Worm (Caenorhabditis elegans) whole organism, young adult: ENCODE data around the gene C14B9.2.

ENCODE experiments used
- B0261.1 ChIP-seq: sonication (generic microtip); optimal IDR thresholded peaks from 2 replicates; lab custom pipeline; 2016; ENCODE audit warnings: mild to moderate bottlenecking, missing genetic modification characterization, moderate library complexity, missing compliant biosample characterization
- C17E4.6 ChIP-seq: fragments of 200-800 bp; sonication (Bioruptor generic); IDR thresholded peaks from 2 replicates; pipeline ENCODE4 v1.3.6; 2022; ENCODE audit warnings: missing genetic modification reagents, missing genetic modification characterization, missing compliant biosample characterization
- D2030.7 ChIP-seq: fragments of 200-800 bp; sonication (Bioruptor generic); IDR thresholded peaks from 2 replicates; pipeline ENCODE4 v1.3.6; 2022; ENCODE audit warnings: missing genetic modification reagents, missing genetic modification characterization, missing compliant biosample characterization
- F10E7.11 ChIP-seq: sonication (generic microtip); optimal IDR thresholded peaks from 2 replicates; lab custom pipeline; 2017; ENCODE audit warnings: mild to moderate bottlenecking, missing genetic modification characterization, moderate library complexity, missing compliant biosample characterization
- F33H1.4 ChIP-seq: fragments of 200-800 bp; sonication (Bioruptor generic); IDR thresholded peaks from 2 replicates; pipeline ENCODE4 v1.3.6; 2022; ENCODE audit warnings: missing genetic modification reagents, missing genetic modification characterization, missing compliant biosample characterization
- F37B4.10 ChIP-seq: fragments of 200-800 bp; sonication (Bioruptor generic); IDR thresholded peaks from 2 replicates; pipeline ENCODE4 v1.3.6; 2022; ENCODE audit warnings: missing genetic modification characterization, missing compliant biosample characterization
- F57C9.4 ChIP-seq: sonication (generic microtip); optimal IDR thresholded peaks from 2 replicates; lab custom pipeline; 2017; ENCODE audit warnings: mild to moderate bottlenecking, missing genetic modification characterization, missing compliant biosample characterization
- K12H6.12 ChIP-seq: fragments of 200-800 bp; sonication (Bioruptor generic); optimal IDR thresholded peaks from 2 replicates; lab custom pipeline; 2018; ENCODE audit warnings: mild to moderate bottlenecking, missing genetic modification characterization, missing compliant biosample characterization
- T26A5.8 ChIP-seq: sonication (generic microtip); optimal IDR thresholded peaks from 2 replicates; lab custom pipeline; 2016; ENCODE audit warnings: missing genetic modification characterization, missing compliant biosample characterization
- Y79H2A.3 ChIP-seq: fragments of 200-800 bp; sonication (Bioruptor generic); conservative IDR thresholded peaks from 2 replicates; pipeline ENCODE4 v1.3.6; 2022; ENCODE audit warnings: missing genetic modification reagents, missing genetic modification characterization, missing compliant biosample characterization
- ama-1 ChIP-seq, 3 experiments: fragments of 150-350 bp in 1 of 3; sonication (generic microtip) in 2 of 3; optimal IDR thresholded peaks; 2 replicates each; lab custom pipeline; 2014 to 2018; ENCODE audit warnings: missing biosample characterization in 2 of 3, missing genetic modification characterization in 2 of 3, missing genetic modification reagents in 2 of 3
- aptf-3 ChIP-seq: fragments of 200-800 bp; sonication (Bioruptor generic); IDR thresholded peaks from 2 replicates; pipeline ENCODE4 v1.3.6; 2022; ENCODE audit warnings: missing genetic modification characterization, missing compliant biosample characterization
- ccch-3 ChIP-seq: fragments of 200-800 bp; sonication (Bioruptor generic); optimal IDR thresholded peaks from 2 replicates; lab custom pipeline; 2018; ENCODE audit warnings: mild to moderate bottlenecking, missing genetic modification characterization, missing compliant biosample characterization
- cebp-1 ChIP-seq, 2 experiments: fragments of 200-800 bp in 1 of 2; sonication (Bioruptor generic) in 1 of 2; sonication (generic microtip) in 1 of 2; IDR thresholded peaks in 1 of 2; optimal IDR thresholded peaks in 1 of 2; 2 replicates each; pipeline versions ENCODE4 v1.3.6 to Lab custom; 2017 to 2022; ENCODE audit warnings: missing compliant biosample characterization in 2 of 2, missing genetic modification characterization in 2 of 2, mild to moderate bottlenecking in 1 of 2, missing genetic modification reagents in 1 of 2, moderate library complexity in 1 of 2
- ceh-79 ChIP-seq: sonication (generic microtip); optimal IDR thresholded peaks from 2 replicates; lab custom pipeline; 2017; ENCODE audit warnings: mild to moderate bottlenecking, missing genetic modification characterization, missing compliant biosample characterization
- die-1 ChIP-seq: sonication (generic microtip); optimal IDR thresholded peaks from 2 replicates; lab custom pipeline; 2016; ENCODE audit warnings: missing genotype, mild to moderate bottlenecking, missing genetic modification characterization, missing compliant biosample characterization
- efl-1 ChIP-seq: fragments of 150-350 bp; optimal IDR thresholded peaks from 2 replicates; lab custom pipeline; 2014; ENCODE audit warnings: missing biosample characterization, missing genetic modification reagents, missing genetic modification characterization
- egl-18 ChIP-seq: fragments of 200-800 bp; sonication (Bioruptor generic); IDR thresholded peaks from 2 replicates; pipeline ENCODE4 v1.3.6; 2022; ENCODE audit warnings: missing genetic modification reagents, missing genetic modification characterization, missing compliant biosample characterization
- ekl-4 ChIP-seq: fragments of 200-800 bp; sonication (Bioruptor generic); IDR thresholded peaks from 2 replicates; pipeline ENCODE4 v1.3.6; 2022; ENCODE audit warnings: missing genetic modification reagents, missing genetic modification characterization, missing compliant biosample characterization
- hsf-1 ChIP-seq: fragments of 200-800 bp; sonication (Bioruptor generic); IDR thresholded peaks from 2 replicates; pipeline ENCODE4 v1.3.6; 2022; ENCODE audit warnings: missing genetic modification reagents, missing genetic modification characterization, missing compliant biosample characterization
- let-607 ChIP-seq, 2 experiments: fragments of 200-800 bp in 1 of 2; sonication (Bioruptor generic) in 1 of 2; sonication (generic microtip) in 1 of 2; optimal IDR thresholded peaks; 2 replicates each; lab custom pipeline; 2016 to 2018; ENCODE audit warnings: mild to moderate bottlenecking in 2 of 2, missing compliant biosample characterization in 2 of 2, missing genetic modification characterization in 2 of 2, moderate library complexity in 2 of 2, missing genotype in 1 of 2
- lin-26 ChIP-seq: fragments of 200-800 bp; sonication (Bioruptor generic); IDR thresholded peaks from 2 replicates; pipeline ENCODE4 v1.3.6; 2022; ENCODE audit warnings: missing genetic modification reagents, missing genetic modification characterization, missing compliant biosample characterization
- lin-35 ChIP-seq, 3 experiments: fragments of 150-350 bp in 2 of 3; sonication (generic microtip) in 1 of 3; optimal IDR thresholded peaks; 2 replicates each; lab custom pipeline; 2014 to 2018; ENCODE audit warnings: missing biosample characterization in 3 of 3, missing genetic modification characterization in 3 of 3, missing genetic modification reagents in 3 of 3
- lin-54 ChIP-seq: fragments of 200-800 bp; sonication (Bioruptor generic); optimal IDR thresholded peaks from 2 replicates; lab custom pipeline; 2018; ENCODE audit warnings: mild to moderate bottlenecking, missing genetic modification characterization, missing compliant biosample characterization
- lsl-1 ChIP-seq: fragments of 200-800 bp; sonication (Bioruptor generic); optimal IDR thresholded peaks from 2 replicates; lab custom pipeline; 2018; ENCODE audit warnings: mild to moderate bottlenecking, missing genetic modification characterization, moderate library complexity, missing compliant biosample characterization
- madf-3 ChIP-seq: fragments of 200-800 bp; sonication (Bioruptor generic); IDR thresholded peaks from 2 replicates; pipeline ENCODE4 v1.3.6; 2022; ENCODE audit warnings: missing genetic modification reagents, missing genetic modification characterization, missing compliant biosample characterization
- mcd-1 ChIP-seq: fragments of 200-800 bp; sonication (Bioruptor generic); IDR thresholded peaks from 2 replicates; pipeline ENCODE4 v1.3.6; 2022; ENCODE audit warnings: missing genetic modification reagents, missing genetic modification characterization, missing compliant biosample characterization
- mel-28 ChIP-seq: sonication (generic microtip); optimal IDR thresholded peaks from 2 replicates; lab custom pipeline; 2016; ENCODE audit warnings: borderline replicate concordance, mild to moderate bottlenecking, missing genetic modification characterization, missing compliant biosample characterization
- mes-4 ChIP-seq: sonication (generic microtip); optimal IDR thresholded peaks from 2 replicates; lab custom pipeline; 2016; ENCODE audit warnings: missing genotype, missing genetic modification characterization, missing compliant biosample characterization
- mxl-1 ChIP-seq: sonication (generic microtip); optimal IDR thresholded peaks from 2 replicates; lab custom pipeline; 2016; ENCODE audit warnings: missing genetic modification characterization, missing compliant biosample characterization
- nhr-179 ChIP-seq: sonication (generic microtip); optimal IDR thresholded peaks from 2 replicates; lab custom pipeline; 2016; ENCODE audit warnings: mild to moderate bottlenecking, missing genetic modification characterization, missing compliant biosample characterization
- nhr-80 ChIP-seq: sonication (generic microtip); optimal IDR thresholded peaks from 2 replicates; lab custom pipeline; 2016; ENCODE audit warnings: missing genetic modification characterization, missing compliant biosample characterization
- nhr-90 ChIP-seq: sonication (generic microtip); optimal IDR thresholded peaks from 2 replicates; lab custom pipeline; 2016; ENCODE audit warnings: missing genotype, mild to moderate bottlenecking, missing genetic modification characterization, missing compliant biosample characterization
- repo-1 ChIP-seq: sonication (generic microtip); optimal IDR thresholded peaks from 2 replicates; lab custom pipeline; 2017; ENCODE audit warnings: mild to moderate bottlenecking, missing genetic modification characterization, missing compliant biosample characterization
- snpc-1.1 ChIP-seq: sonication (generic microtip); optimal IDR thresholded peaks from 2 replicates; lab custom pipeline; 2017; ENCODE audit warnings: missing genetic modification characterization, mild to moderate bottlenecking, missing compliant biosample characterization, antibody characterized with exemption, moderate library complexity, missing genotype, missing genetic modification reagents; ENCODE audit not compliant: insufficient read depth
- snpc-4 ChIP-seq, 5 experiments: fragments of 150-350 bp in 1 of 5; sonication (generic microtip) in 4 of 5; optimal IDR thresholded peaks; 2 replicates each; lab custom pipeline; 2014 to 2018; ENCODE audit warnings: missing genetic modification characterization in 5 of 5, missing biosample characterization in 3 of 5, antibody characterized with exemption in 2 of 5, mild to moderate bottlenecking in 2 of 5, missing compliant biosample characterization in 2 of 5, missing genotype in 2 of 5, moderate library complexity in 2 of 5, missing genetic modification reagents in 1 of 5
- tbp1 ChIP-seq: fragments of 200-800 bp; sonication (Bioruptor generic); optimal IDR thresholded peaks from 2 replicates; lab custom pipeline; 2018; ENCODE audit warnings: mild to moderate bottlenecking, missing genetic modification characterization, missing compliant biosample characterization
- tlf-1 ChIP-seq: fragments of 200-800 bp; sonication (Bioruptor generic); optimal IDR thresholded peaks from 2 replicates; lab custom pipeline; 2018; ENCODE audit warnings: mild to moderate bottlenecking, missing genetic modification characterization, missing compliant biosample characterization
- unc-130 ChIP-seq: sonication (generic microtip); optimal IDR thresholded peaks from 2 replicates; lab custom pipeline; 2016; ENCODE audit warnings: missing genetic modification reagents, missing genetic modification characterization, missing compliant biosample characterization
- xnd-1 ChIP-seq: sonication (generic microtip); optimal IDR thresholded peaks from 2 replicates; lab custom pipeline; 2016; ENCODE audit warnings: missing genotype, missing genetic modification reagents, missing genetic modification characterization, missing compliant biosample characterization
- ztf-18 ChIP-seq: sonication (generic microtip); optimal IDR thresholded peaks from 2 replicates; lab custom pipeline; 2016; ENCODE audit warnings: missing genotype, mild to moderate bottlenecking, missing genetic modification characterization, missing compliant biosample characterization
- ztf-25 ChIP-seq: fragments of 200-800 bp; sonication (Bioruptor generic); IDR thresholded peaks from 2 replicates; pipeline ENCODE4 v1.3.6; 2022; ENCODE audit warnings: missing genetic modification reagents, missing genetic modification characterization, missing compliant biosample characterization
- ztf-26 ChIP-seq: sonication (generic microtip); optimal IDR thresholded peaks from 2 replicates; lab custom pipeline; 2017; ENCODE audit warnings: missing genetic modification characterization, missing compliant biosample characterization
- ztf-28 ChIP-seq: fragments of 200-800 bp; sonication (Bioruptor generic); IDR thresholded peaks from 2 replicates; pipeline ENCODE4 v1.3.6; 2022; ENCODE audit warnings: missing genetic modification reagents, missing genetic modification characterization, missing compliant biosample characterization

C14B9.2 gene

ce11 chrIII:8100960-8101359 lies 32.5 kb upstream of the C14B9.2 start, which contains the start of gene plk-1 (continued):
- TF ChIP-seq xnd-1 (tag; lab: Kevin White, UChicago), result peak; percentile 82
- TF ChIP-seq F10E7.11 (tag; lab: Kevin White, UChicago), result no peak
- TF ChIP-seq ztf-18 (tag; lab: Kevin White, UChicago), result peak; percentile 8
- peak; percentile 69; the same call in 1 of the 2 replicates for TF ChIP-seq C17E4.6 (GFP tag; lab: Robert Waterston, UW)

- TF ChIP-seq F37B4.10 (GFP tag; lab: Robert Waterston, UW) (no peak), efl-1 (GFP tag; lab: Kevin White, UChicago) (no peak), xnd-1 (tag; lab: Kevin White, UChicago) (no peak), mel-28 (tag; lab: Kevin White, UChicago) (no peak), hsf-1 (GFP tag; lab: Robert Waterston, UW) (no peak), ccch-3 (GFP tag; lab: Kevin White, UChicago) (no peak), lin-26 (GFP tag; lab: Robert Waterston, UW) (no peak), madf-3 (GFP tag; lab: Robert Waterston, UW) (no peak), unc-130 (no peak)
Measured at ce11 chrIII:8105771-8106170, 27.7 kb upstream of the C14B9.2 start.

- TF ChIP-seq lin-54 (GFP tag; lab: Kevin White, UChicago), result peak; percentile 31
- no peak for TF ChIP-seq snpc-1.1 (tag; lab: Kevin White, UChicago)
- TF ChIP-seq T26A5.8, result no peak
- peak; percentile 69 for TF ChIP-seq die-1 (tag; lab: Kevin White, UChicago)
- peak; percentile 7 for TF ChIP-seq lsl-1 (GFP tag; lab: Kevin White, UChicago)
- TF ChIP-seq D2030.7 (GFP tag; lab: Robert Waterston, UW), result peak; percentile 45; the same call in 1 of the 2 replicates
- TF ChIP-seq egl-18 (GFP tag; lab: Robert Waterston, UW), result no peak
- no peak for TF ChIP-seq K12H6.12 (tag; lab: Kevin White, UChicago)
- no peak for TF ChIP-seq lin-35 (GFP tag; optimal IDR thresholded peaks at IDR 0.05; lab: Kevin White, UChicago)
- no peak for TF ChIP-seq cebp-1 (GFP tag; IDR thresholded peaks at IDR 0.05; lab: Robert Waterston, UW)
- peak; percentile 53 for TF ChIP-seq cebp-1 (tag; optimal IDR thresholded peaks at IDR 0.05; lab: Kevin White, UChicago)
- no peak for TF ChIP-seq ceh-79
- TF ChIP-seq ztf-25 (GFP tag; lab: Robert Waterston, UW), result no peak
- no peak for TF ChIP-seq mes-4
- TF ChIP-seq mcd-1 (GFP tag; lab: Robert Waterston, UW), result peak; percentile 39; the same call in 1 of the 2 replicates
- no peak for TF ChIP-seq repo-1 (tag; lab: Kevin White, UChicago)
- TF ChIP-seq ztf-26 (tag; lab: Kevin White, UChicago), result no peak
- TF ChIP-seq F33H1.4 (GFP tag; lab: Robert Waterston, UW), result 0 out of 2 replicates have a peak, but pooled peaks have one; percentile 14
- no peak for TF ChIP-seq F57C9.4
- peak; percentile 67 for TF ChIP-seq nhr-90 (tag; lab: Kevin White, UChicago)
- no peak for TF ChIP-seq let-607 (tag; optimal IDR thresholded peaks at IDR 0.05; lab: Kevin White, UChicago)
- peak; percentile 95 for TF ChIP-seq tbp1 (GFP tag; lab: Kevin White, UChicago)
- no peak for TF ChIP-seq ekl-4 (GFP tag; lab: Robert Waterston, UW)
- TF ChIP-seq ztf-28 (GFP tag; lab: Robert Waterston, UW), result peak; percentile 74; the same call in 1 of the 2 replicates
- peak; percentile 27 for TF ChIP-seq mxl-1 (tag; lab: Kevin White, UChicago)
- TF ChIP-seq nhr-80 (tag; lab: Kevin White, UChicago), result peak; percentile 27
- no peak for TF ChIP-seq aptf-3 (GFP tag; lab: Robert Waterston, UW)
- no peak for TF ChIP-seq Y79H2A.3 (GFP tag; lab: Robert Waterston, UW)
- TF ChIP-seq snpc-4 (GFP tag; optimal IDR thresholded peaks at IDR 0.05; lab: Kevin White, UChicago), result no peak
- TF ChIP-seq snpc-4 (tag; optimal IDR thresholded peaks at IDR 0.05; lab: Kevin White, UChicago), result peak in 2 of 4 experiments; percentile 38 to 57
- peak; percentile 81 for TF ChIP-seq B0261.1 (tag; lab: Kevin White, UChicago)
- TF ChIP-seq ama-1 (optimal IDR thresholded peaks at IDR 0.05; lab: Kevin White, UChicago), result no peak
- peak in 1 of 2 experiments; percentile 57 for TF ChIP-seq ama-1 (GFP tag; optimal IDR thresholded peaks at IDR 0.05; lab: Kevin White, UChicago)
- TF ChIP-seq tlf-1 (GFP tag; lab: Kevin White, UChicago), result no peak
- no peak for TF ChIP-seq nhr-179 (tag; lab: Kevin White, UChicago)
Measured at ce11 chrIII:8106476-8106875, 27.0 kb upstream of the C14B9.2 start.
